Fruit fly (Drosophila melanogaster) whole organism, larva: Measurements from ENCODE around the gene Noc1.
A peak's percentile ranks its signal among the peaks of the same experiment; 100 is the strongest.

Experiments
- noc ChIP-seq: fragments of 200-800 bp; sonication (Bioruptor generic); optimal IDR thresholded peaks from 3 replicates; lab custom pipeline; 2019; ENCODE audit warnings: missing biosample characterization, mild to moderate bottlenecking, missing genetic modification characterization, moderate library complexity

Gene Noc1

DNA sequence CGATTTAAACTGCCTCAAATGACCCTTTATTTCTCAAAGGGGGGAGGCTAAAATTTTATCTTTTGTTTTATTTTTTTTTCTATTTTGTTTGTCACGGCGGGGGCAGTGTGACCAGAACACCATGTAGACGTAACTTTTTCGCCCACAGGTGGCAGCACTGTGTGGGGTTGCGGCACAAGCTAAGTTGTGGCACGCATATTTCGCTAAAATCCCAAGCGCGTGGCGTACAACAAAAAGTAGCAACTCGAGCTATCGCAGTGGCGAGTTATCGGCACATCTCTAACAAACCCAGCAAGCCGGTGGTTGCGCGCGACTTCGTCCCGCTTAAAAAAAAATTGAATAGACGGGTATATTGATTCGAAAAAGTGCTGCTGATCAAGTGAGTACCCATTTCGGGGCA lies 48.5 kb downstream of the Noc1 start, which contains the start of the genes Ufd1 and NaPi-III:
Gene Ufd1, minus strand, starts transcription at position 129 of the 400 bp plus-strand sequence.
Gene NaPi-III, plus strand, starts transcription at position 261 of the 400 bp plus-strand sequence.
- peak; percentile 22 for TF ChIP-seq noc (tag; lab: Kevin White, UChicago)

DNA sequence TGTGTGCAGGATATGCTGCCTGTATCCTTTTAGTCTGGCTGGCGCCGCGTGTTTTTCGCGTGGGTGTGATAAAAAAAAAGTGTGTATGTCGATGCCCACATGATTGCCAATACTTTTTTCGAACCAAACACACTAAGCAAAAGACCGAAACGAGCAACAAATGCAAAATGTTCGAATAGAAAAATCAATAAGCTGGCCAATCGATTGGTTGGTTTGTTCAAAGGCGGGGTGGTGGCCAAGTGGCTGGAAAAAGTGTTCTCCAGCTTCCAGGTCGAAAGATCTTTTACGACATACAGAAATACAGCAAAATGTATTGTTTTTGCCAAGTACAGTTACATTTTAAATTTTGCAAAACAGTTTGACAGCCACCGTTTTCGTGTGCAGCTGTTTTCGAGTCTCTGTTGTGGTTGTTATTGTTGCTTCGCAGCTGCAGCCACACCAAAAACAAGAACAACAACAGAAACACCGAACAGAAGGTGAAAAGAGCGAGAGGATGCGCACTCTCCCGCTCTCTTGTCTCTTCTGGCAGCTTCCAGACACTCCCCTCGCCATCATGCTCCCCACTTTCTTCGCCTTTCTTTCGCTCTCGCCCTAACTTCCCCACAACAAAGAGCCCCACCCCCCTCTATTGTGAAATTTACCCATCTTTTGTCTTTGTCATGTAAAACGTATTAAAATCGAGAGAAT lies 49.2 kb downstream of the Noc1 start:
- no peak for TF ChIP-seq noc (tag; lab: Kevin White, UChicago)

DNA sequence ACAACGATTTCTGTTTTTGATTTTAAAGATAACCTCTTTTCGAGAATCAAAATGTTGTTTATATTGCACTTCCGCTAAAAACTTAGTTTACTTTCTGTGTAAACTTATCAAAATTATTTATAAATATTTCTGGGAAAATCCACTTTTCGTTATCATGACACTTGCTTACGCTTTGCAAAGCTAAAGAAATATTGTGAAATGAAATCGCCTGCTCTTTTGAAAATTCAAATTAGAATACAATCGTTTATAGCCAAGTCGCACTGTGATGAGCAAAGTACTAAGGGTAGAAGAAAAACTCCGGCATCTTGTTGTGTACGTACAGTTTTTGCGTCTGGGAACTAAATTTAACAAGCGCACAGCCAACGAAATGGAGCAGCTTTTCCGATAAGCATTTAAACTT lies 49.9 kb downstream of the Noc1 start:
- TF ChIP-seq noc (tag; lab: Kevin White, UChicago), result no peak

DNA sequence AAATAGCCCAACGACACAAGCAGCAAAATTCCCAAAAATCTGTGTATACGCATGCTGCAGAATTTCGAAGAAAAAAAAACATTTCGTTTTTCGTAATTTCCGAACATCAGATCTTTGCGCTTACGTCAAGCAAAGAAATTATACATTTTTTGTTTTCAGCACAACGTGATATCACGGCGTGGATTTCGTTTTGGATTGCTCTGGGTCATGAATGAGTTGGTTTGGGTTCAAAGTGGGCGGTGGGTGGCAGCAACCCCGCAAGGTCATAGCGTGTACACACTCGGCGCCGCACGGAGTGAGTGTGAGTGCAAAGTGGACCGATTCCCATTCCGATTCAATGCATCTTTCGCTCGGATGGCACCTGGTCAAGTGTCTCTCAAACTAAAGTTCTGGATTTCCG lies 50.3 kb downstream of the Noc1 start:
- no peak for TF ChIP-seq noc (tag; lab: Kevin White, UChicago)

DNA sequence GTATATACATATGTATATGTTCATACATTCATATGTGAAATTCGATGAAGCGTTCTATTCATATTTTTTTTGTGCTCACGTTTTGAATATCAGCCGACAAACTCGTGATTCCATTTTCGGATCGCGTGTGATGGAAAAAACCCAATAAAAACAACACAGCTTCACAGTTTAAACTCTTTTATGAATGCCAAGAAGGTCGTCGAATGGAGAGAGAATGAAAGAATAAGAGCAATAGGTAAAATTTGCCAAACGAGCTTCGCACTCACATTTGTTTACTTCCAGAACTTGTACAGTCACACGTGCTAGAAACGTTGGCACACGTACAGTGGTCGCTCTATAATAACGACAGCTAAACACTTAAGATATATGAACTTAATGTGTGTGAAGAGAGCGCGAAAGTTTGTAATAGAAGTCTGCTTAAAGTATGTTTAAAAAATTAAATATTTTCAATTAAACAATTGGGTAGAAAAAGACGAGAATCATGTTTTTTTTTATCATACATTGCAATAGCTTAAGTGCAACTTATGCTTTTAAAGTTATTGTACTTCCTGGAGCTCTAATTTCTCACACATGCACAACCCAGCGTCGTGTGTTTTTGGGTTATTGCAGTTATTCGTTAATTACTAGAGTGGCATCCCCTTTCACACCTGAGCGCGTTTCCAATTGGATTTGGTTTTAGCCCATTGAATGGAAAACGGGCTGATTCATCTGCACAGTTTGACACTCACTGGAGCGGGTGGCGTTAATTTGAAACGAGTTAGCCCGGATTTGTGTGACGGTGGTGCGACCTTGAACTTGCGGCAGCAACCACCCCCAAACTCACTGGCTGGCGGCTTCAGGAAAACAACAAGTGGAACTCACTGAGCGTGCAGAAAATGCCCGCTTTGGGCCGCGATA lies 51.3 kb downstream of the Noc1 start:
- peak; percentile 49 for TF ChIP-seq noc (tag; lab: Kevin White, UChicago)
